Worm (Caenorhabditis elegans) whole organism, L3 larva: Measurements from ENCODE around the gene sart-3.

ENCODE experiments used
- ZK546.5 ChIP-seq: sonication (generic microtip); optimal IDR thresholded peaks from 2 replicates; lab custom pipeline; 2017; ENCODE audit warnings: missing biosample characterization, missing genetic modification characterization
- nhr-12 ChIP-seq: fragments of 150-350 bp; optimal IDR thresholded peaks from 2 replicates; lab custom pipeline; 2014; ENCODE audit warnings: missing biosample characterization, missing genetic modification characterization
- nhr-28 ChIP-seq: fragments of 150-350 bp; optimal IDR thresholded peaks from 2 replicates; lab custom pipeline; 2014; ENCODE audit warnings: missing biosample characterization, missing genetic modification characterization
- ztf-11 ChIP-seq: fragments of 150-350 bp; optimal IDR thresholded peaks from 2 replicates; lab custom pipeline; 2014; ENCODE audit warnings: missing biosample characterization, missing genetic modification characterization

DNA sequence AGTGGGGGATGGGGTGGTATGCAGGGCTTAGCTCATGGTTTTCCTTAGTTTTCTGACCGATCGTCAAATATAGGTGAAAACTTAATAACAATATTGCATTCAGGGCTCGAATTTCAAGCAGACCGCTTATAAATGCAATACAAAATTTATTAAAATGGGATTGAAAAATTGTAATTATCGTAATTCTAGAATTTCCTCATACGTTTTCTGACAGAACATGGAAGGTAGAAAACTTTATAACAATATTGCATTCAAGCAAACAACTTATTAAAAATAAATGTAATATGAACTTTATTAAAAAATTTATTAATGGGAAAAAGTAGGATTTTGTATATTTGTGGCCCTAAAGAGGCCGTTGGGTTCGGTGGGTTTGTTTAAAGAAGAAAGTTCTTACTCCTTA lies 9.1 kb downstream of the sart-3 start:
- TF ChIP-seq ztf-11 (no peak), ZK546.5 (tag; lab: Kevin White, UChicago) (no peak), nhr-28 (no peak), nhr-12 (tag; lab: Kevin White, UChicago) (no peak)
